Fruit fly (Drosophila melanogaster): ENCODE results near the gene CG4022.

CG4022 gene

dm6 chr3L:9402157-9402890 lies 8.3 kb downstream of the CG4022 start, which contains the start of gene eIF4E1 (continued):
- TF ChIP-seq run (tag; optimal IDR thresholded peaks at IDR 0.05) (no peak), NFAT (GFP tag; IDR thresholded peaks at IDR 0.05) (peak; percentile 54; the same call in 1 of the 2 replicates), H2.0 (GFP tag; IDR thresholded peaks at IDR 0.05) (no peak), usp (GFP tag; optimal IDR thresholded peaks at IDR 0.05) (no peak), CG12942 (GFP tag; optimal IDR thresholded peaks at IDR 0.05) (no peak), CG10654 (GFP tag; optimal IDR thresholded peaks at IDR 0.05) (no peak), CG2116 (GFP tag; optimal IDR thresholded peaks at IDR 0.05) (peak; percentile 98), z (GFP tag; IDR thresholded peaks at IDR 0.05) (no peak), HLH54F (GFP tag; optimal IDR thresholded peaks at IDR 0.05) (peak; percentile 29), CG4282 (GFP tag; optimal IDR thresholded peaks at IDR 0.05) (no peak), CG11398 (GFP tag; optimal IDR thresholded peaks at IDR 0.05) (no peak), trem (tag; optimal IDR thresholded peaks at IDR 0.05) (peak; percentile 57), kni (GFP tag; optimal IDR thresholded peaks at IDR 0.05) (no peak), Med (GFP tag) (peak; percentile 74), crp (GFP tag; optimal IDR thresholded peaks at IDR 0.05) (peak in 1 of 2 experiments; percentile 5), Nf-YB (GFP tag; optimal IDR thresholded peaks at IDR 0.05) (no peak), slbo (GFP tag; IDR thresholded peaks at IDR 0.05) (peak; percentile 65; the same call in 1 of the 2 replicates), Pdp1 (GFP tag; optimal IDR thresholded peaks at IDR 0.05) (peak; percentile 56 to 91), trh (GFP tag; optimal IDR thresholded peaks at IDR 0.05) (no peak), CG34224 (GFP tag; IDR thresholded peaks at IDR 0.05; ENCODE audit: partially characterized antibody) (peak; percentile 58), chm (GFP tag; IDR thresholded peaks at IDR 0.05) (no peak), otp (GFP tag; IDR thresholded peaks at IDR 0.05) (no peak; the same call in 2 of the 3 replicates), Chrac-16 (GFP tag; optimal IDR thresholded peaks at IDR 0.05) (no peak), CG6175 (GFP tag; IDR thresholded peaks at IDR 0.05) (no peak), Vsx1 (GFP tag; optimal IDR thresholded peaks at IDR 0.05) (no peak), CG13287 (GFP tag; IDR thresholded peaks at IDR 0.05; ENCODE audit: partially characterized antibody) (peak; percentile 80), ara (GFP tag; IDR thresholded peaks at IDR 0.05) (no peak), Xbp1 (GFP tag; optimal IDR thresholded peaks at IDR 0.05) (peak; percentile 46), CG2199 (GFP tag; IDR thresholded peaks at IDR 0.05) (peak; percentile 84; the same call in 2 of the 3 replicates), her (GFP tag; optimal IDR thresholded peaks at IDR 0.05) (peak; percentile 5), Hr51 (GFP tag; optimal IDR thresholded peaks at IDR 0.05) (no peak), al (GFP tag; IDR thresholded peaks at IDR 0.05) (no peak), Hey (tag; optimal IDR thresholded peaks at IDR 0.05) (no peak), kay (GFP tag; optimal IDR thresholded peaks at IDR 0.05) (peak; percentile 23), CG7839 (tag; optimal IDR thresholded peaks at IDR 0.05) (no peak), CG1603 (tag; optimal IDR thresholded peaks at IDR 0.05) (peak; percentile 80), CG17385 (GFP tag; optimal IDR thresholded peaks at IDR 0.05) (no peak), CG17359 (tag; optimal IDR thresholded peaks at IDR 0.05) (no peak), CG7928 (GFP tag; optimal IDR thresholded peaks at IDR 0.05) (no peak), Atf-2 (GFP tag; optimal IDR thresholded peaks at IDR 0.05) (no peak), gcm2 (GFP tag; optimal IDR thresholded peaks at IDR 0.05) (no peak), crol (GFP tag; IDR thresholded peaks at IDR 0.05) (no peak), h (optimal IDR thresholded peaks at IDR 0.05) (no peak), mld (GFP tag; IDR thresholded peaks at IDR 0.05; ENCODE audit: partially characterized antibody) (peak; percentile 68), CG16815 (GFP tag; optimal IDR thresholded peaks at IDR 0.05) (no peak), CG17361 (GFP tag; IDR thresholded peaks at IDR 0.05) (peak; percentile 28; the same call in 1 of the 3 replicates), CG10979 (tag; optimal IDR thresholded peaks at IDR 0.05) (no peak), Asciz (GFP tag; optimal IDR thresholded peaks at IDR 0.05) (no peak), shn (GFP tag; optimal IDR thresholded peaks at IDR 0.05) (no peak), Hmx (GFP tag; optimal IDR thresholded peaks at IDR 0.05) (no peak)

All from whole organism, embryonic.